Worm (Caenorhabditis elegans) whole organism, L1 larva: Measurements from ENCODE around the gene mig-38.

Experiments
- dpl-1 ChIP-seq, 3 experiments: fragments of 150-350 bp in 2 of 3; sonication (generic microtip) in 1 of 3; optimal IDR thresholded peaks; 2 replicates each; lab custom pipeline; 2014 to 2017; ENCODE audit warnings: missing biosample characterization in 3 of 3, missing genetic modification characterization in 3 of 3, missing genetic modification reagents in 3 of 3
- elt-3 ChIP-seq, 6 experiments: fragments of 150-350 bp in 1 of 6; sonication (generic microtip); optimal IDR thresholded peaks; 2 replicates each; lab custom pipeline; 2017 to 2018; ENCODE audit warnings: missing biosample characterization in 6 of 6, missing genetic modification characterization in 6 of 6, inconsistent platforms in 1 of 6
- nhr-11 ChIP-seq: fragments of 150-350 bp; optimal IDR thresholded peaks from 2 replicates; lab custom pipeline; 2014; ENCODE audit warnings: missing biosample characterization, missing genetic modification characterization
- nhr-19 ChIP-seq: fragments of 200-800 bp; sonication (Bioruptor generic); conservative IDR thresholded peaks from 2 replicates; pipeline ENCODE4 v1.3.6; 2022; ENCODE audit warnings: missing genetic modification characterization, missing compliant biosample characterization
- nhr-28 ChIP-seq: fragments of 150-350 bp; optimal IDR thresholded peaks from 2 replicates; lab custom pipeline; 2014; ENCODE audit warnings: missing biosample characterization, missing genetic modification characterization
- zag-1 ChIP-seq: fragments of 150-350 bp; optimal IDR thresholded peaks from 2 replicates; lab custom pipeline; 2014; ENCODE audit warnings: missing biosample characterization, missing genetic modification characterization

DNA sequence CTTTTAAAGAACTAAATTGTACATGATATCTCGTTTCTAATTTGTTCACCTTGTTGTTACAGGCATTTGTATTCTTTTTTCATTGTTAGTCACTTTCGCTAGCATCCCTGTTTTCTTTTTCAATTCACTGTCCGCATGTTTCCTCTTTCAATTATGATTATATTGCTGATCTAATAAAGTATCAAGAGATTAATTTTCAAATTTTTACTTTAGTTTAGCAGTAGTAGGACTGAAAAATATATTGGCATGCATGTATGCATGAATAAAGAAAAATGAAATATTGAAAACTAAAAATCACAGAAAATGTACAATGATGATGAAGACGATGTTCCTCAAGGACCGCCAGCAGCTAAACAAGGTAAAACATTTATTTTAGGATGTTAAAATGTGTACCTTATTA, 44.0 kb downstream of the mig-38 start, which contains the start of gene rbm-17:
- no peak for TF ChIP-seq nhr-11
- no peak for TF ChIP-seq elt-3 (tag; optimal IDR thresholded peaks at IDR 0.05; lab: Kevin White, UChicago)
- TF ChIP-seq nhr-19 (GFP tag; lab: Robert Waterston, UW): no peak
- TF ChIP-seq zag-1 (tag; lab: Kevin White, UChicago): no peak
- no peak for TF ChIP-seq nhr-28 (tag; lab: Kevin White, UChicago)
- TF ChIP-seq dpl-1 (GFP tag; optimal IDR thresholded peaks at IDR 0.05; lab: Kevin White, UChicago): no peak
